Worm (Caenorhabditis elegans) whole organism, mixed stage, embryonic: Measurements from ENCODE around the gene ilys-2.

Experiments used
- M03D4.4 ChIP-seq: sonication (generic microtip); optimal IDR thresholded peaks from 2 replicates; lab custom pipeline; 2017; ENCODE audit warnings: mild to moderate bottlenecking, missing genetic modification characterization, missing compliant biosample characterization
- blmp-1 ChIP-seq: fragments of 150-350 bp; optimal IDR thresholded peaks from 2 replicates; lab custom pipeline; 2014; ENCODE audit warnings: missing biosample characterization, missing genetic modification characterization
- ceh-39 ChIP-seq: fragments of 150-350 bp; optimal IDR thresholded peaks from 2 replicates; lab custom pipeline; 2014; ENCODE audit warnings: missing biosample characterization, missing genetic modification characterization
- ceh-83 ChIP-seq: fragments of 200-800 bp; sonication (Bioruptor generic); optimal IDR thresholded peaks from 2 replicates; lab custom pipeline; 2018; ENCODE audit warnings: mild to moderate bottlenecking, missing genetic modification characterization, missing compliant biosample characterization
- ces-1 ChIP-seq: fragments of 150-350 bp; optimal IDR thresholded peaks from 2 replicates; lab custom pipeline; 2014; ENCODE audit warnings: missing biosample characterization, missing genetic modification reagents, missing genetic modification characterization
- drap-1 ChIP-seq: fragments of 200-800 bp; sonication (Bioruptor generic); optimal IDR thresholded peaks from 3 replicates; lab custom pipeline; 2018; ENCODE audit warnings: mild to moderate bottlenecking, missing genetic modification characterization, missing compliant biosample characterization
- elt-1 ChIP-seq: sonication (generic microtip); optimal IDR thresholded peaks from 2 replicates; lab custom pipeline; 2017; ENCODE audit warnings: missing genetic modification characterization, mild to moderate bottlenecking, missing compliant biosample characterization, antibody characterized with exemption, moderate library complexity, borderline replicate concordance; ENCODE audit not compliant: insufficient read depth
- flh-1 ChIP-seq: fragments of 200-800 bp; sonication (Bioruptor generic); optimal IDR thresholded peaks from 2 replicates; lab custom pipeline; 2018; ENCODE audit warnings: mild to moderate bottlenecking, missing genetic modification characterization, moderate library complexity, missing compliant biosample characterization
- ham-2 ChIP-seq: fragments of 200-800 bp; sonication (Bioruptor generic); optimal IDR thresholded peaks from 2 replicates; lab custom pipeline; 2018; ENCODE audit warnings: mild to moderate bottlenecking, missing genetic modification characterization, missing compliant biosample characterization
- hlh-1 ChIP-seq: fragments of 150-350 bp; optimal IDR thresholded peaks from 2 replicates; lab custom pipeline; 2014; ENCODE audit warnings: missing biosample characterization, missing genetic modification reagents, missing genetic modification characterization
- lin-32 ChIP-seq: fragments of 200-800 bp; sonication (Bioruptor generic); optimal IDR thresholded peaks from 2 replicates; lab custom pipeline; 2018; ENCODE audit warnings: mild to moderate bottlenecking, missing genetic modification characterization, missing compliant biosample characterization
- mep-1 ChIP-seq: fragments of 150-350 bp; optimal IDR thresholded peaks from 2 replicates; lab custom pipeline; 2017; ENCODE audit warnings: missing biosample characterization, missing genetic modification reagents, missing genetic modification characterization, inconsistent platforms
- mls-2 ChIP-seq: sonication (generic microtip); optimal IDR thresholded peaks from 2 replicates; lab custom pipeline; 2016; ENCODE audit warnings: mild to moderate bottlenecking, missing genetic modification characterization, moderate library complexity, missing compliant biosample characterization
- nhr-12 ChIP-seq: fragments of 150-350 bp; optimal IDR thresholded peaks from 2 replicates; lab custom pipeline; 2014; ENCODE audit warnings: missing biosample characterization, missing genetic modification characterization
- nhr-2 ChIP-seq: fragments of 150-350 bp; optimal IDR thresholded peaks from 2 replicates; lab custom pipeline; 2014; ENCODE audit warnings: missing biosample characterization, missing genetic modification characterization
- nhr-237 ChIP-seq: fragments of 150-350 bp; optimal IDR thresholded peaks from 2 replicates; lab custom pipeline; 2014; ENCODE audit warnings: missing biosample characterization, missing genetic modification characterization
- nhr-76 ChIP-seq: sonication (generic microtip); optimal IDR thresholded peaks from 2 replicates; lab custom pipeline; 2017; ENCODE audit warnings: missing biosample characterization, missing genetic modification characterization
- pha-4 ChIP-seq: fragments of 150-350 bp; optimal IDR thresholded peaks from 2 replicates; lab custom pipeline; 2018; ENCODE audit warnings: missing biosample characterization, missing genetic modification reagents, missing genetic modification characterization
- sem-2 ChIP-seq: fragments of 200-800 bp; sonication (Bioruptor generic); optimal IDR thresholded peaks from 2 replicates; lab custom pipeline; 2018; ENCODE audit warnings: mild to moderate bottlenecking, missing genetic modification characterization, missing compliant biosample characterization
- snpc-4 ChIP-seq: fragments of 150-350 bp; optimal IDR thresholded peaks from 2 replicates; lab custom pipeline; 2014; ENCODE audit warnings: missing biosample characterization, missing genetic modification characterization
- sptf-1 ChIP-seq: sonication (generic microtip); optimal IDR thresholded peaks from 2 replicates; lab custom pipeline; 2017; ENCODE audit warnings: mild to moderate bottlenecking, missing genetic modification characterization, moderate library complexity, missing compliant biosample characterization
- tbx-8 ChIP-seq: fragments of 200-800 bp; sonication (Bioruptor generic); optimal IDR thresholded peaks from 2 replicates; lab custom pipeline; 2018; ENCODE audit warnings: mild to moderate bottlenecking, missing genetic modification characterization, moderate library complexity, missing compliant biosample characterization
- unc-120 ChIP-seq: sonication (generic microtip); optimal IDR thresholded peaks from 2 replicates; lab custom pipeline; 2017; ENCODE audit warnings: missing genetic modification characterization, missing compliant biosample characterization; ENCODE audit not compliant: poor library complexity, severe bottlenecking
- unc-39 ChIP-seq: fragments of 150-350 bp; optimal IDR thresholded peaks from 2 replicates; lab custom pipeline; 2014; ENCODE audit warnings: missing biosample characterization, missing genetic modification characterization
- zip-8 ChIP-seq: fragments of 150-350 bp; optimal IDR thresholded peaks from 2 replicates; lab custom pipeline; 2014; ENCODE audit warnings: missing biosample characterization, missing genetic modification characterization
- ztf-11 ChIP-seq: fragments of 150-350 bp; optimal IDR thresholded peaks from 2 replicates; lab custom pipeline; 2014; ENCODE audit warnings: missing biosample characterization, missing genetic modification characterization

The ilys-2 gene

ce11 chrIV:2455128-2455527 is 12.3 kb upstream of the ilys-2 start:
- TF ChIP-seq zip-8 (tag; lab: Kevin White, UChicago) = peak; percentile 92
- no peak for TF ChIP-seq ztf-11

ce11 chrIV:2461396-2461795 is 6.1 kb upstream of the ilys-2 start:
- TF ChIP-seq zip-8 (tag; lab: Kevin White, UChicago) (peak; percentile 97), tbx-8 (GFP tag; lab: Kevin White, UChicago) (no peak), ces-1 (GFP tag; lab: Kevin White, UChicago) (no peak)

ce11 chrIV:2463311-2463710 is 4.2 kb upstream of the ilys-2 start, which contains the start of gene cdh-10:
Gene cdh-10, minus strand, starts transcription at chrIV:2463369.
- TF ChIP-seq elt-1 (tag; lab: Kevin White, UChicago) (no peak), tbx-8 (GFP tag; lab: Kevin White, UChicago) (no peak), unc-120 (tag; lab: Kevin White, UChicago) (no peak), sptf-1 (no peak), ceh-39 (tag; lab: Kevin White, UChicago) (no peak), flh-1 (GFP tag; lab: Kevin White, UChicago) (no peak), snpc-4 (tag; lab: Kevin White, UChicago) (no peak), nhr-237 (tag; lab: Kevin White, UChicago) (no peak), mls-2 (tag; lab: Kevin White, UChicago) (no peak), blmp-1 (no peak), drap-1 (GFP tag; lab: Kevin White, UChicago) (no peak), ztf-11 (no peak)

- no peak for TF ChIP-seq ceh-83 (GFP tag; lab: Kevin White, UChicago)
- no peak for TF ChIP-seq mls-2 (tag; lab: Kevin White, UChicago)
- TF ChIP-seq sptf-1 = no peak
- TF ChIP-seq flh-1 (GFP tag; lab: Kevin White, UChicago) = no peak
- TF ChIP-seq sem-2 (GFP tag; lab: Kevin White, UChicago) = no peak
- TF ChIP-seq nhr-12 (tag; lab: Kevin White, UChicago) = no peak
- no peak for TF ChIP-seq M03D4.4 (tag; lab: Kevin White, UChicago)
These were observed 3.3 kb upstream of the ilys-2 start, which contains the start of gene ilys-3 for ce11 chrIV:2464156-2464555. Gene ilys-3, plus strand, starts transcription at chrIV:2464456.

- TF ChIP-seq ham-2 (GFP tag; lab: Kevin White, UChicago) = no peak
- no peak for TF ChIP-seq flh-1 (GFP tag; lab: Kevin White, UChicago)
These were observed 1.2 kb upstream of the ilys-2 start for ce11 chrIV:2466249-2466648.

ce11 chrIV:2470114-2470513 is 2.6 kb downstream of the ilys-2 start, which contains the start of gene ilys-1:
Gene ilys-1, plus strand, starts transcription at chrIV:2470414.
- no peak for TF ChIP-seq flh-1 (GFP tag; lab: Kevin White, UChicago)
- no peak for TF ChIP-seq ceh-39 (tag; lab: Kevin White, UChicago)

ce11 chrIV:2476386-2476785 is 8.9 kb downstream of the ilys-2 start, which contains the start of gene grd-16:
Gene grd-16, plus strand, starts transcription at chrIV:2476686.
- no peak for TF ChIP-seq nhr-76
- TF ChIP-seq zip-8 (tag; lab: Kevin White, UChicago) = no peak
- TF ChIP-seq flh-1 (GFP tag; lab: Kevin White, UChicago) = no peak
- no peak for TF ChIP-seq mep-1 (tag; lab: Kevin White, UChicago)
- TF ChIP-seq ham-2 (GFP tag; lab: Kevin White, UChicago) = no peak
- no peak for TF ChIP-seq lin-32 (GFP tag; lab: Kevin White, UChicago)
- TF ChIP-seq unc-120 (tag; lab: Kevin White, UChicago) = no peak
- no peak for TF ChIP-seq ceh-83 (GFP tag; lab: Kevin White, UChicago)
- TF ChIP-seq nhr-237 (tag; lab: Kevin White, UChicago) = no peak
- no peak for TF ChIP-seq pha-4 (tag; lab: Kevin White, UChicago)
- no peak for TF ChIP-seq unc-39 (tag; lab: Kevin White, UChicago)
- no peak for TF ChIP-seq nhr-2 (tag; lab: Kevin White, UChicago)
- no peak for TF ChIP-seq hlh-1
